Worm (Caenorhabditis elegans): ENCODE measurements around the gene fbxb-85.
A peak's percentile ranks its signal among the peaks of the same experiment; 100 is the strongest.

Gene fbxb-85

ce11 chrIII:10848858-10849257, at the start of gene fbxb-85, which contains the start of gene hex-3:
Gene fbxb-85, minus strand, starts transcription at chrIII:10848963.
Gene hex-3, plus strand, starts transcription at chrIII:10849222.
- TF ChIP-seq ceh-88 (GFP tag; IDR thresholded peaks at IDR 0.05) = peak; percentile 89
- peak; percentile 97 for TF ChIP-seq nhr-90 (tag; optimal IDR thresholded peaks at IDR 0.05; ENCODE audit: poor library complexity)
- TF ChIP-seq unc-98 (GFP tag; IDR thresholded peaks at IDR 0.05) = 0 out of 2 replicates have a peak, but pooled peaks have one; percentile 32
- peak; percentile 92 for TF ChIP-seq egl-13 (tag; optimal IDR thresholded peaks at IDR 0.05)
- TF ChIP-seq nhr-28 (tag; optimal IDR thresholded peaks at IDR 0.05) = no peak
- peak; percentile 95 to 96 (median 96) for TF ChIP-seq ceh-82 (tag; optimal IDR thresholded peaks at IDR 0.05)
- no peak for TF ChIP-seq hlh-17 (GFP tag; optimal IDR thresholded peaks at IDR 0.05; ENCODE audit: borderline replicate concordance)
- TF ChIP-seq jun-1 (tag; optimal IDR thresholded peaks at IDR 0.05) = peak; percentile 94
- no peak for TF ChIP-seq pqm-1 (tag; optimal IDR thresholded peaks at IDR 0.05)
- TF ChIP-seq nhr-19 (GFP tag; conservative IDR thresholded peaks at IDR 0.05) = peak; percentile 94
- TF ChIP-seq vab-15 (tag; optimal IDR thresholded peaks at IDR 0.05) = peak; percentile 29
- peak; percentile 99 for TF ChIP-seq snu-23 (GFP tag; optimal IDR thresholded peaks at IDR 0.05)
- peak; percentile 90 for TF ChIP-seq nhr-77 (tag; optimal IDR thresholded peaks at IDR 0.05)
- TF ChIP-seq mep-1 (tag; optimal IDR thresholded peaks at IDR 0.05) = peak; percentile 98
- TF ChIP-seq nhr-85 (tag) = peak; percentile 97
- TF ChIP-seq irx-1 (tag; optimal IDR thresholded peaks at IDR 0.05) = peak; percentile 95
- peak; percentile 93 for TF ChIP-seq sox-4 (tag; optimal IDR thresholded peaks at IDR 0.05)
- peak; percentile 90 to 96 for TF ChIP-seq lin-35 (GFP tag; optimal IDR thresholded peaks at IDR 0.05)
- TF ChIP-seq lin-13 (GFP tag; optimal IDR thresholded peaks at IDR 0.05) = peak; percentile 93
- peak; percentile 94 for TF ChIP-seq C16A3.4 (tag; optimal IDR thresholded peaks at IDR 0.05)
- peak; percentile 84 for TF ChIP-seq skn-1 (tag; optimal IDR thresholded peaks at IDR 0.05)
- TF ChIP-seq ztf-11 (tag; optimal IDR thresholded peaks at IDR 0.05) = peak in 1 of 2 experiments; percentile 90
- peak; percentile 98 for TF ChIP-seq ceh-8 (GFP tag; optimal IDR thresholded peaks at IDR 0.05)
- TF ChIP-seq C34B4.2 (tag; optimal IDR thresholded peaks at IDR 0.05) = peak; percentile 66
- TF ChIP-seq nhr-47 (tag; optimal IDR thresholded peaks at IDR 0.05) = peak; percentile 98
- TF ChIP-seq pag-3 (tag; optimal IDR thresholded peaks at IDR 0.05; ENCODE audit: borderline replicate concordance, insufficient read depth) = peak; percentile 9
- TF ChIP-seq sup-37 (GFP tag; optimal IDR thresholded peaks at IDR 0.05) = peak; percentile 91
- TF ChIP-seq lsy-2 (tag; optimal IDR thresholded peaks at IDR 0.05) = peak; percentile 95
- TF ChIP-seq nhr-71 (tag; optimal IDR thresholded peaks at IDR 0.05) = peak; percentile 97
- peak; percentile 89 for TF ChIP-seq nhr-11 (tag; optimal IDR thresholded peaks at IDR 0.05)
- TF ChIP-seq snpc-4 (tag; optimal IDR thresholded peaks at IDR 0.05) = peak; percentile 85
- no peak for TF ChIP-seq alr-1 (tag; optimal IDR thresholded peaks at IDR 0.05; ENCODE audit: borderline replicate concordance)
- peak; percentile 80 for TF ChIP-seq efl-3 (GFP tag; optimal IDR thresholded peaks at IDR 0.05)
- TF ChIP-seq dpl-1 (GFP tag; optimal IDR thresholded peaks at IDR 0.05) = peak; percentile 92 to 96 (median 93)
- peak; percentile 84 for TF ChIP-seq ztf-4 (tag; optimal IDR thresholded peaks at IDR 0.05)
- TF ChIP-seq elt-2 (tag; optimal IDR thresholded peaks at IDR 0.05) = peak; percentile 84
- TF ChIP-seq nhr-84 (tag; optimal IDR thresholded peaks at IDR 0.05) = no peak
- TF ChIP-seq unc-62 (GFP tag; optimal IDR thresholded peaks at IDR 0.05) = peak; percentile 5
- peak; percentile 94 for TF ChIP-seq fkh-8 (tag; optimal IDR thresholded peaks at IDR 0.05)
- TF ChIP-seq grh-1 (GFP tag; IDR thresholded peaks at IDR 0.05) = peak; percentile 94
- no peak for TF ChIP-seq hlh-4 (tag; optimal IDR thresholded peaks at IDR 0.05)
- peak; percentile 50 for TF ChIP-seq ceh-90 (tag; optimal IDR thresholded peaks at IDR 0.05)
- peak; percentile 94 for TF ChIP-seq lin-39 (tag; optimal IDR thresholded peaks at IDR 0.05)
- peak; percentile 76 for TF ChIP-seq aha-1 (tag; optimal IDR thresholded peaks at IDR 0.05)
- peak; percentile 89 for TF ChIP-seq pax-3 (tag; optimal IDR thresholded peaks at IDR 0.05)
- TF ChIP-seq tbx-2 (tag; optimal IDR thresholded peaks at IDR 0.05) = peak; percentile 98
- TF ChIP-seq swsn-7 (tag; optimal IDR thresholded peaks at IDR 0.05) = peak; percentile 97
- peak in 1 of 2 experiments; percentile 86 for TF ChIP-seq mdl-1 (tag; optimal IDR thresholded peaks at IDR 0.05)
- peak; percentile 43 for TF ChIP-seq nhr-76 (tag; optimal IDR thresholded peaks at IDR 0.05)
- TF ChIP-seq nhr-20 (tag; optimal IDR thresholded peaks at IDR 0.05) = peak; percentile 95
- TF ChIP-seq unc-130 (tag; optimal IDR thresholded peaks at IDR 0.05) = peak; percentile 97
- peak; percentile 86 for TF ChIP-seq C04F5.9 (tag; optimal IDR thresholded peaks at IDR 0.05)
